Fruit fly (Drosophila melanogaster) whole organism, embryonic: ENCODE measurements around the gene CG14277.

Experiments used
- CG11456 ChIP-seq: fragments of 200-800 bp; sonication (Bioruptor generic); IDR thresholded peaks from 3 replicates; pipeline ENCODE4 v1.3.6; 2022; ENCODE audit warnings: missing biosample characterization, missing genetic modification characterization
- CG17361 ChIP-seq: fragments of 200-800 bp; sonication (Bioruptor generic); IDR thresholded peaks from 3 replicates; pipeline ENCODE4 v1.3.6; 2022; ENCODE audit warnings: missing biosample characterization, missing genetic modification characterization
- CG4328 ChIP-seq: fragments of 200-800 bp; sonication (Bioruptor generic); optimal IDR thresholded peaks from 3 replicates; lab custom pipeline; 2017; ENCODE audit warnings: missing biosample characterization, missing genetic modification reagents, missing genetic modification characterization
- CG9932 ChIP-seq: fragments of 200-800 bp; sonication (Bioruptor generic); IDR thresholded peaks from 2 replicates; pipeline ENCODE4 v1.3.6; 2022; ENCODE audit warnings: missing biosample characterization, missing genetic modification characterization
- Dll ChIP-seq: fragments of 200-800 bp; sonication (Bioruptor generic); IDR thresholded peaks from 4 replicates; pipeline ENCODE4 v1.3.6; 2022; ENCODE audit warnings: missing biosample characterization, missing genetic modification characterization; ENCODE audit not compliant: partially characterized antibody
- H2.0 ChIP-seq: fragments of 200-800 bp; sonication (Bioruptor generic); IDR thresholded peaks from 2 replicates; pipeline ENCODE4 v1.3.6; 2022; ENCODE audit warnings: missing biosample characterization, missing genetic modification characterization
- HLH3B ChIP-seq: fragments of 200-800 bp; sonication (Bioruptor generic); IDR thresholded peaks from 2 replicates; pipeline ENCODE4 v1.3.6; 2022; ENCODE audit warnings: missing biosample characterization, missing genetic modification characterization
- Opbp ChIP-seq: fragments of 200-800 bp; sonication (Bioruptor generic); IDR thresholded peaks from 3 replicates; pipeline ENCODE4 v1.3.6; 2022; ENCODE audit warnings: missing biosample characterization, missing genetic modification characterization; ENCODE audit not compliant: partially characterized antibody
- bcd ChIP-seq: fragments of 200-800 bp; sonication (Bioruptor generic); optimal IDR thresholded peaks from 2 replicates; lab custom pipeline; 2017; ENCODE audit warnings: missing biosample characterization, mild to moderate bottlenecking, missing genetic modification characterization
- cato ChIP-seq: fragments of 200-800 bp; sonication (Bioruptor generic); optimal IDR thresholded peaks from 2 replicates; lab custom pipeline; 2016; ENCODE audit warnings: missing biosample characterization, missing genetic modification characterization, borderline replicate concordance
- eyg ChIP-seq: fragments of 200-800 bp; sonication (Bioruptor generic); optimal IDR thresholded peaks from 3 replicates; lab custom pipeline; 2016; ENCODE audit warnings: missing biosample characterization, missing genetic modification characterization
- mld ChIP-seq: fragments of 200-800 bp; sonication (Bioruptor generic); IDR thresholded peaks from 3 replicates; pipeline ENCODE4 v1.3.6; 2022; ENCODE audit warnings: missing biosample characterization, missing genetic modification characterization; ENCODE audit not compliant: partially characterized antibody
- pan ChIP-seq, 4 experiments: fragments of >200 bp in 3 of 4; fragments of 200-800 bp in 1 of 4; sonication (Bioruptor generic) in 1 of 4; optimal IDR thresholded peaks in 3 of 4; IDR thresholded peaks in 1 of 4; 2 replicates each; pipeline versions ENCODE4 v1.3.6 to Lab custom; 2017 to 2022; ENCODE audit warnings: missing biosample characterization in 2 of 4, missing genetic modification characterization in 2 of 4, mixed read lengths in 1 of 4

- TF ChIP-seq H2.0 (no peak), CG4328 (no peak), pan (optimal IDR thresholded peaks at IDR 0.05; lab: Kevin White, UChicago) (no peak), pan (GFP tag; optimal IDR thresholded peaks at IDR 0.05 in 1 of 2, IDR thresholded peaks at IDR 0.05 in 1 of 2) (no peak), eyg (GFP tag; lab: Kevin White, UChicago) (no peak), CG11456 (GFP tag; lab: Robert Waterston, UW) (no peak), CG17361 (GFP tag; lab: Robert Waterston, UW) (no peak), CG9932 (no peak), Opbp (GFP tag; lab: Robert Waterston, UW) (no peak), Dll (GFP tag; lab: Robert Waterston, UW) (no peak), cato (GFP tag; lab: Kevin White, UChicago) (no peak), bcd (no peak), mld (no peak), HLH3B (GFP tag; lab: Robert Waterston, UW) (no peak)
These were observed 26.4 kb downstream of the CG14277 start for dm6 chr2L:8268679-8269078.
